Fruit fly (Drosophila melanogaster) whole organism, embryonic: ENCODE measurements around the gene Gale.
A peak's percentile ranks its signal among the peaks of the same experiment; 100 is the strongest.

Source experiments
- Asciz ChIP-seq: fragments of 200-800 bp; sonication (Bioruptor generic); optimal IDR thresholded peaks from 2 replicates; lab custom pipeline; 2017; ENCODE audit warnings: missing biosample characterization, mild to moderate bottlenecking, missing genetic modification characterization, missing genetic modification reagents
- B-H1 ChIP-seq: fragments of 200-800 bp; sonication (Bioruptor generic); IDR thresholded peaks from 3 replicates; pipeline ENCODE4 v1.3.6; 2022; ENCODE audit warnings: missing biosample characterization, missing genetic modification characterization
- CG10366 ChIP-seq: fragments of 200-800 bp; sonication (Bioruptor generic); IDR thresholded peaks from 2 replicates; pipeline ENCODE4 v1.3.6; 2022; ENCODE audit warnings: missing biosample characterization, missing genetic modification characterization
- CG11247 ChIP-seq: fragments of 200-800 bp; sonication (Bioruptor generic); IDR thresholded peaks from 2 replicates; pipeline ENCODE4 v1.3.6; 2022; ENCODE audit warnings: missing biosample characterization, missing genetic modification characterization
- CG12104 ChIP-seq: fragments of 200-800 bp; sonication (Bioruptor generic); optimal IDR thresholded peaks from 3 replicates; lab custom pipeline; 2016; ENCODE audit warnings: missing biosample characterization, missing genetic modification characterization
- CG12391 ChIP-seq: fragments of 200-800 bp; sonication (Bioruptor generic); optimal IDR thresholded peaks from 3 replicates; lab custom pipeline; 2018; ENCODE audit warnings: missing biosample characterization, mild to moderate bottlenecking, missing genetic modification characterization, moderate library complexity
- CG12769 ChIP-seq: fragments of 200-800 bp; sonication (Bioruptor generic); optimal IDR thresholded peaks from 2 replicates; lab custom pipeline; 2019; ENCODE audit warnings: missing biosample characterization, mild to moderate bottlenecking, missing genetic modification characterization, moderate library complexity
- CG12942 ChIP-seq: fragments of 200-800 bp; sonication (Bioruptor generic); optimal IDR thresholded peaks from 3 replicates; lab custom pipeline; 2016; ENCODE audit warnings: missing biosample characterization, missing genetic modification characterization
- CG13424 ChIP-seq: fragments of 200-800 bp; sonication (Bioruptor generic); optimal IDR thresholded peaks from 2 replicates; lab custom pipeline; 2019; ENCODE audit warnings: missing biosample characterization, mild to moderate bottlenecking, missing genetic modification characterization, moderate library complexity
- CG17568 ChIP-seq: fragments of 200-800 bp; sonication (Bioruptor generic); optimal IDR thresholded peaks from 2 replicates; lab custom pipeline; 2018; ENCODE audit warnings: missing biosample characterization, mild to moderate bottlenecking, missing genetic modification characterization, moderate library complexity
- CG18262 ChIP-seq: fragments of 200-800 bp; optimal IDR thresholded peaks from 3 replicates; lab custom pipeline; 2019; ENCODE audit warnings: missing biosample characterization, mild to moderate bottlenecking, missing genetic modification characterization, moderate library complexity
- CG2889 ChIP-seq: fragments of 200-800 bp; sonication (Bioruptor generic); IDR thresholded peaks from 3 replicates; pipeline ENCODE4 v1.3.6; 2022; ENCODE audit warnings: missing biosample characterization, missing genetic modification characterization
- CG34224 ChIP-seq: fragments of 200-800 bp; sonication (Bioruptor generic); IDR thresholded peaks from 3 replicates; pipeline ENCODE4 v1.3.6; 2022; ENCODE audit warnings: missing biosample characterization, missing genetic modification characterization; ENCODE audit not compliant: partially characterized antibody
- CG6689 ChIP-seq: fragments of 200-800 bp; sonication (Bioruptor generic); IDR thresholded peaks from 2 replicates; pipeline ENCODE4 v1.3.6; 2022; ENCODE audit warnings: missing biosample characterization, missing genetic modification characterization
- CG8765 ChIP-seq: fragments of 200-800 bp; sonication (Bioruptor generic); IDR thresholded peaks from 2 replicates; pipeline ENCODE4 v1.3.6; 2022; ENCODE audit warnings: missing biosample characterization, missing genetic modification characterization
- CG9215 ChIP-seq: fragments of 200-800 bp; sonication (Bioruptor generic); IDR thresholded peaks from 2 replicates; pipeline ENCODE4 v1.3.6; 2022; ENCODE audit warnings: missing biosample characterization, missing genetic modification characterization
- CG9817 ChIP-seq: fragments of 200-800 bp; sonication (Bioruptor generic); optimal IDR thresholded peaks from 2 replicates; lab custom pipeline; 2018; ENCODE audit warnings: missing biosample characterization, mild to moderate bottlenecking, missing genetic modification characterization, moderate library complexity
- CG9876 ChIP-seq: fragments of 200-800 bp; sonication (Bioruptor generic); optimal IDR thresholded peaks from 2 replicates; lab custom pipeline; 2016; ENCODE audit warnings: missing biosample characterization, missing genetic modification characterization
- CG9932 ChIP-seq: fragments of 200-800 bp; sonication (Bioruptor generic); IDR thresholded peaks from 2 replicates; pipeline ENCODE4 v1.3.6; 2022; ENCODE audit warnings: missing biosample characterization, missing genetic modification characterization
- Doc3 ChIP-seq: fragments of 200-800 bp; sonication (Bioruptor generic); IDR thresholded peaks from 3 replicates; pipeline ENCODE4 v1.3.6; 2022; ENCODE audit warnings: missing biosample characterization, missing genetic modification characterization; ENCODE audit not compliant: partially characterized antibody
- Ets97D ChIP-seq: fragments of 200-800 bp; sonication (Bioruptor generic); optimal IDR thresholded peaks from 3 replicates; lab custom pipeline; 2016; ENCODE audit warnings: missing biosample characterization, missing genetic modification characterization
- Gsc ChIP-seq: fragments of 200-800 bp; sonication (Bioruptor generic); IDR thresholded peaks from 2 replicates; pipeline ENCODE4 v1.3.6; 2022; ENCODE audit warnings: missing biosample characterization, missing genetic modification characterization
- Jarid2 ChIP-seq: fragments of 200-800 bp; sonication (Bioruptor generic); optimal IDR thresholded peaks from 3 replicates; lab custom pipeline; 2017; ENCODE audit warnings: mild to moderate bottlenecking, missing biosample characterization, missing genetic modification reagents, missing genetic modification characterization
- Med ChIP-seq: fragments of 200-800 bp; sonication (Bioruptor generic); peaks from one replicate; lab custom pipeline; 2016; ENCODE audit warnings: missing biosample characterization, missing genetic modification characterization, mild to moderate bottlenecking, inconsistent platforms, moderate library complexity
- Nf-YB ChIP-seq: fragments of 200-800 bp; sonication (Bioruptor generic); optimal IDR thresholded peaks from 3 replicates; lab custom pipeline; 2019; ENCODE audit warnings: missing biosample characterization, mild to moderate bottlenecking, missing genetic modification characterization, moderate library complexity
- NfI ChIP-seq: fragments of 200-800 bp; sonication (Bioruptor generic); optimal IDR thresholded peaks from 3 replicates; lab custom pipeline; 2018; ENCODE audit warnings: missing biosample characterization, mild to moderate bottlenecking, missing genetic modification characterization, moderate library complexity
- Oli ChIP-seq: fragments of 200-800 bp; sonication (Bioruptor generic); optimal IDR thresholded peaks from 2 replicates; lab custom pipeline; 2018; ENCODE audit warnings: missing biosample characterization, mild to moderate bottlenecking, missing genetic modification characterization, moderate library complexity
- Spps ChIP-seq: fragments of 200-800 bp; sonication (Bioruptor generic); optimal IDR thresholded peaks from 2 replicates; lab custom pipeline; 2018; ENCODE audit warnings: missing biosample characterization, mild to moderate bottlenecking, missing genetic modification characterization
- Ssrp ChIP-seq: fragments of 200-800 bp; sonication (Bioruptor generic); optimal IDR thresholded peaks from 2 replicates; lab custom pipeline; 2018; ENCODE audit warnings: missing biosample characterization, mild to moderate bottlenecking, missing genetic modification characterization, moderate library complexity
- Xbp1 ChIP-seq: fragments of 200-800 bp; sonication (Bioruptor generic); optimal IDR thresholded peaks from 3 replicates; lab custom pipeline; 2016; ENCODE audit warnings: missing biosample characterization, mild to moderate bottlenecking, missing genetic modification characterization
- ac ChIP-seq: fragments of 200-800 bp; sonication (Bioruptor generic); optimal IDR thresholded peaks from 3 replicates; lab custom pipeline; 2017; ENCODE audit warnings: missing biosample characterization, mild to moderate bottlenecking, missing genetic modification characterization
- bcd ChIP-seq: fragments of 200-800 bp; sonication (Bioruptor generic); optimal IDR thresholded peaks from 2 replicates; lab custom pipeline; 2017; ENCODE audit warnings: missing biosample characterization, mild to moderate bottlenecking, missing genetic modification characterization
- caup ChIP-seq: fragments of 200-800 bp; sonication (Bioruptor generic); optimal IDR thresholded peaks from 3 replicates; lab custom pipeline; 2017; ENCODE audit warnings: missing biosample characterization, mild to moderate bottlenecking, missing genetic modification characterization, moderate library complexity; ENCODE audit not compliant: severe bottlenecking
- hb ChIP-seq: fragments of 200-800 bp; sonication (Bioruptor generic); IDR thresholded peaks from 3 replicates; pipeline ENCODE4 v1.3.6; 2022; ENCODE audit warnings: missing biosample characterization, missing genetic modification characterization; ENCODE audit not compliant: partially characterized antibody
- ken ChIP-seq: fragments of 200-800 bp; sonication (Bioruptor generic); IDR thresholded peaks from 3 replicates; pipeline ENCODE4 v1.3.6; 2022; ENCODE audit warnings: missing biosample characterization, missing genetic modification characterization
- klu ChIP-seq: fragments of 200-800 bp; sonication (Bioruptor generic); IDR thresholded peaks from 2 replicates; pipeline ENCODE4 v1.3.6; 2022; ENCODE audit warnings: missing biosample characterization, missing genetic modification characterization
- knrl ChIP-seq: fragments of 200-800 bp; sonication (Bioruptor generic); IDR thresholded peaks from 3 replicates; pipeline ENCODE4 v1.3.6; 2022; ENCODE audit warnings: missing biosample characterization, missing genetic modification characterization; ENCODE audit not compliant: partially characterized antibody
- lab ChIP-seq: fragments of 200-800 bp; sonication (Bioruptor generic); optimal IDR thresholded peaks from 3 replicates; lab custom pipeline; 2017; ENCODE audit warnings: missing biosample characterization, missing genetic modification characterization, mild to moderate bottlenecking, moderate library complexity, missing genetic modification reagents
- lbe ChIP-seq: fragments of 200-800 bp; sonication (Bioruptor generic); optimal IDR thresholded peaks from 2 replicates; lab custom pipeline; 2016; ENCODE audit warnings: missing biosample characterization, mild to moderate bottlenecking, missing genetic modification characterization
- maf-S ChIP-seq: fragments of 200-800 bp; sonication (Bioruptor generic); optimal IDR thresholded peaks from 2 replicates; lab custom pipeline; 2016; ENCODE audit warnings: missing biosample characterization, missing genetic modification characterization
- phol ChIP-seq: fragments of 200-800 bp; sonication (Bioruptor generic); optimal IDR thresholded peaks from 3 replicates; lab custom pipeline; 2018; ENCODE audit warnings: missing biosample characterization, mild to moderate bottlenecking, missing genetic modification characterization, moderate library complexity
- pnt ChIP-seq: fragments of 200-800 bp; sonication (Bioruptor generic); optimal IDR thresholded peaks from 3 replicates; lab custom pipeline; 2016; ENCODE audit warnings: missing biosample characterization, missing genetic modification characterization
- ranshi ChIP-seq: fragments of 200-800 bp; sonication (Bioruptor generic); IDR thresholded peaks from 2 replicates; pipeline ENCODE4 v1.3.6; 2022; ENCODE audit warnings: missing biosample characterization, missing genetic modification characterization
- repo ChIP-seq: fragments of 200-800 bp; sonication (Bioruptor generic); optimal IDR thresholded peaks from 2 replicates; lab custom pipeline; 2016; ENCODE audit warnings: missing biosample characterization, missing genetic modification characterization
- ro ChIP-seq: fragments of 200-800 bp; sonication (Bioruptor generic); IDR thresholded peaks from 2 replicates; pipeline ENCODE4 v1.3.6; 2022; ENCODE audit warnings: missing biosample characterization, missing genetic modification characterization
- sens ChIP-seq: fragments of 200-800 bp; sonication (Bioruptor generic); peaks from one replicate; lab custom pipeline; 2016; ENCODE audit warnings: missing biosample characterization, missing genetic modification characterization
- sob ChIP-seq: fragments of 200-800 bp; sonication (Bioruptor generic); IDR thresholded peaks from 2 replicates; pipeline ENCODE4 v1.3.6; 2022; ENCODE audit warnings: missing biosample characterization, missing genetic modification characterization
- stwl ChIP-seq: fragments of 200-800 bp; sonication (Bioruptor generic); optimal IDR thresholded peaks from 3 replicates; lab custom pipeline; 2018; ENCODE audit warnings: missing biosample characterization, mild to moderate bottlenecking, missing genetic modification characterization, moderate library complexity
- tio ChIP-seq: fragments of 200-800 bp; sonication (Bioruptor generic); optimal IDR thresholded peaks from 2 replicates; lab custom pipeline; 2017; ENCODE audit warnings: missing biosample characterization, missing genetic modification characterization, inconsistent platforms

Gene Gale

dm6 chr3L:629916-630663 lies 18.3 kb upstream of the Gale start (continued):
- TF ChIP-seq Ets97D (GFP tag; lab: Kevin White, UChicago) (no peak), CG9817 (peak; percentile 67), Spps (tag; lab: Kevin White, UChicago) (no peak), NfI (GFP tag; lab: Kevin White, UChicago) (peak; percentile 63), CG13424 (peak; percentile 50), Gsc (no peak), CG6689 (GFP tag; lab: Robert Waterston, UW) (peak; percentile 34; the same call in 1 of the 2 replicates), klu (GFP tag; lab: Robert Waterston, UW) (no peak; the same call in 1 of the 2 replicates), lab (GFP tag; lab: Kevin White, UChicago) (peak; percentile 72), Jarid2 (GFP tag; lab: Kevin White, UChicago) (no peak), ac (GFP tag; lab: Kevin White, UChicago) (no peak), sens (GFP tag; lab: Kevin White, UChicago) (peak; percentile 89), Doc3 (GFP tag; lab: Robert Waterston, UW) (no peak), CG12391 (tag; lab: Kevin White, UChicago) (peak; percentile 52), knrl (GFP tag; lab: Robert Waterston, UW) (0 out of 3 replicates have a peak, but pooled peaks have one; percentile 8), CG9215 (GFP tag; lab: Robert Waterston, UW) (peak; percentile 46), maf-S (GFP tag; lab: Kevin White, UChicago) (no peak), CG18262 (peak; percentile 40), CG9932 (peak; percentile 74), CG9876 (GFP tag; lab: Kevin White, UChicago) (no peak), CG12104 (GFP tag; lab: Kevin White, UChicago) (peak; percentile 36), sob (GFP tag; lab: Robert Waterston, UW) (peak; percentile 71), stwl (tag; lab: Kevin White, UChicago) (peak; percentile 13), Ssrp (tag; lab: Kevin White, UChicago) (peak; percentile 30), bcd (GFP tag; lab: Kevin White, UChicago) (peak; percentile 20), CG10366 (GFP tag; lab: Robert Waterston, UW) (peak; percentile 52), Oli (peak; percentile 15), ranshi (GFP tag; lab: Robert Waterston, UW) (0 out of 2 replicates have a peak, but pooled peaks have one; percentile 55), caup (GFP tag; lab: Kevin White, UChicago) (no peak), CG8765 (peak; percentile 18; the same call in 1 of the 2 replicates), Nf-YB (no peak), B-H1 (GFP tag; lab: Robert Waterston, UW) (no peak), CG12769 (tag; lab: Kevin White, UChicago) (peak; percentile 30), tio (GFP tag; lab: Kevin White, UChicago) (peak; percentile 43), CG11247 (GFP tag; lab: Robert Waterston, UW) (peak; percentile 71), ro (no peak), lbe (no peak), hb (GFP tag; lab: Robert Waterston, UW) (no peak), phol (tag; lab: Kevin White, UChicago) (peak; percentile 36), ken (GFP tag; lab: Robert Waterston, UW) (0 out of 3 replicates have a peak, but pooled peaks have one; percentile 32), Xbp1 (GFP tag; lab: Kevin White, UChicago) (peak; percentile 60), repo (no peak), CG17568 (GFP tag; lab: Kevin White, UChicago) (no peak), CG34224 (no peak), Med (peak; percentile 72), Asciz (GFP tag; lab: Kevin White, UChicago) (no peak), CG12942 (GFP tag; lab: Kevin White, UChicago) (no peak), CG2889 (GFP tag; lab: Robert Waterston, UW) (no peak), pnt (GFP tag; lab: Kevin White, UChicago) (no peak)
